Worm (Caenorhabditis elegans) whole organism, L4/young adult: ENCODE data around the gene M03E7.3.

Source experiments
- W03F9.2 ChIP-seq: fragments of 150-350 bp; optimal IDR thresholded peaks from 2 replicates; lab custom pipeline; 2014; ENCODE audit warnings: missing biosample characterization, missing genetic modification characterization
- dao-5 ChIP-seq: sonication (generic microtip); optimal IDR thresholded peaks from 2 replicates; lab custom pipeline; 2016; ENCODE audit warnings: missing genotype, missing genetic modification characterization, moderate library complexity, missing compliant biosample characterization
- him-1 ChIP-seq: sonication (generic microtip); optimal IDR thresholded peaks from 2 replicates; lab custom pipeline; 2016; ENCODE audit warnings: missing genotype, missing genetic modification reagents, missing genetic modification characterization, missing compliant biosample characterization

DNA sequence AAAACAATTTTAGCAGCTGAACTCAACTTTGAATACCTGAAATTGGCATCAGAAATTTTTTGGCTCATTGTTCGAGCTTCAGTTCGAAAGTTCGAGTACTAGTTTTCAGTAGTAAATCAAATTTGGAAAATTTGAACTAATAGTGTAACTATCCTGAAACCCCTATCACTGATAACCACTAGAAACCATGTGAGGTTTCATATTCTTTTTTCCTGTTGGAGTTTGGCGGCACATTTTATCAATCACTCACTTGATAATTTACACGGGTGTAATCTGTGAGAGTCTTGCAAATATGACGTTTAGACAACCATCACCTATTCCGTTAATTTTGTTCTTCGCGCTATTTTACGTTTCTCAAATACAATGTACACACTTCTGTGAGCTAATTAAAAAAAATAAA lies 32.5 kb downstream of the M03E7.3 start, which contains the start of gene C14C11.4:
- TF ChIP-seq him-1 (tag; lab: Kevin White, UChicago) (no peak), W03F9.2 (no peak), dao-5 (tag; lab: Kevin White, UChicago) (no peak)
